Worm (Caenorhabditis elegans) whole organism, L4 larva: ENCODE results near the gene msrp-5.
A peak's percentile ranks its signal among the peaks of the same experiment; 100 is the strongest.

Experiments
- D1046.2 ChIP-seq: fragments of 200-800 bp; sonication (Bioruptor generic); IDR thresholded peaks from 2 replicates; pipeline ENCODE4 v1.3.6; 2022; ENCODE audit warnings: missing genetic modification characterization, missing compliant biosample characterization
- F10B5.3 ChIP-seq: sonication (generic microtip); optimal IDR thresholded peaks from 2 replicates; lab custom pipeline; 2016; ENCODE audit warnings: mild to moderate bottlenecking, missing genetic modification characterization, missing compliant biosample characterization
- F49E8.2 ChIP-seq: sonication (generic microtip); optimal IDR thresholded peaks from 2 replicates; lab custom pipeline; 2016; ENCODE audit warnings: missing compliant biosample characterization, mild to moderate bottlenecking, missing genetic modification characterization, borderline replicate concordance
- Y105C5A.15 ChIP-seq: fragments of 200-800 bp; sonication (Bioruptor generic); IDR thresholded peaks from 2 replicates; pipeline ENCODE4 v1.3.6; 2022; ENCODE audit warnings: missing genetic modification characterization, missing compliant biosample characterization
- aha-1 ChIP-seq: fragments of 150-350 bp; peaks from one replicate; lab custom pipeline; 2014; ENCODE audit warnings: missing biosample characterization, missing genetic modification characterization
- attf-4 ChIP-seq: sonication (generic microtip); optimal IDR thresholded peaks from 3 replicates; lab custom pipeline; 2017; ENCODE audit warnings: missing biosample characterization, missing genetic modification characterization
- ces-1 ChIP-seq: fragments of 150-350 bp; sonication (generic microtip); optimal IDR thresholded peaks from 4 replicates; lab custom pipeline; 2014; ENCODE audit warnings: missing biosample characterization, missing genetic modification reagents, missing genetic modification characterization
- ctbp-1 ChIP-seq: fragments of 200-800 bp; sonication (Bioruptor generic); IDR thresholded peaks from 2 replicates; pipeline ENCODE4 v1.3.6; 2022; ENCODE audit warnings: missing genetic modification reagents, missing genetic modification characterization, missing compliant biosample characterization
- dmd-6 ChIP-seq: fragments of 200-800 bp; sonication (Bioruptor generic); IDR thresholded peaks from 2 replicates; pipeline ENCODE4 v1.3.6; 2022; ENCODE audit warnings: missing genetic modification reagents, missing genetic modification characterization, missing compliant biosample characterization
- dmd-9 ChIP-seq: fragments of 200-800 bp; sonication (Bioruptor generic); IDR thresholded peaks from 2 replicates; pipeline ENCODE4 v1.3.6; 2022; ENCODE audit warnings: missing genetic modification reagents, missing genetic modification characterization, missing compliant biosample characterization
- gei-8 ChIP-seq: fragments of 200-800 bp; sonication (Bioruptor generic); optimal IDR thresholded peaks from 2 replicates; lab custom pipeline; 2018; ENCODE audit warnings: mild to moderate bottlenecking, missing genetic modification characterization, missing compliant biosample characterization
- hlh-30 ChIP-seq: sonication (generic microtip); optimal IDR thresholded peaks from 2 replicates; lab custom pipeline; 2017; ENCODE audit warnings: antibody characterized with exemption, mild to moderate bottlenecking, missing genetic modification characterization, missing compliant biosample characterization; ENCODE audit not compliant: insufficient read depth
- jun-1 ChIP-seq: fragments of 150-350 bp; optimal IDR thresholded peaks from 2 replicates; lab custom pipeline; 2014; ENCODE audit warnings: missing biosample characterization, missing genetic modification reagents, missing genetic modification characterization
- lin-1 ChIP-seq: fragments of 200-800 bp; sonication (Bioruptor generic); IDR thresholded peaks from 2 replicates; pipeline ENCODE4 v1.3.6; 2022; ENCODE audit warnings: missing genetic modification reagents, missing genetic modification characterization, missing compliant biosample characterization
- lin-13 ChIP-seq: fragments of 150-350 bp; optimal IDR thresholded peaks from 2 replicates; lab custom pipeline; 2014; ENCODE audit warnings: missing biosample characterization, missing genetic modification reagents, missing genetic modification characterization
- lin-29 ChIP-seq: fragments of 200-800 bp; sonication (Bioruptor generic); IDR thresholded peaks from 2 replicates; pipeline ENCODE4 v1.3.6; 2022; ENCODE audit warnings: missing genetic modification reagents, missing genetic modification characterization, missing compliant biosample characterization
- mdt-29 ChIP-seq: fragments of 200-800 bp; sonication (Bioruptor generic); IDR thresholded peaks from 2 replicates; pipeline ENCODE4 v1.3.6; 2022; ENCODE audit warnings: missing genetic modification reagents, missing genetic modification characterization, missing compliant biosample characterization
- mes-2 ChIP-seq: sonication (generic microtip); optimal IDR thresholded peaks from 2 replicates; lab custom pipeline; 2016; ENCODE audit warnings: missing genotype, mild to moderate bottlenecking, missing genetic modification characterization, missing compliant biosample characterization; ENCODE audit not compliant: poor library complexity, severe bottlenecking
- mxl-2 ChIP-seq: fragments of 200-800 bp; sonication (Bioruptor generic); conservative IDR thresholded peaks from 2 replicates; pipeline ENCODE4 v1.3.6; 2022; ENCODE audit warnings: missing genetic modification reagents, missing genetic modification characterization, missing compliant biosample characterization
- nhr-10 ChIP-seq: fragments of 150-350 bp; optimal IDR thresholded peaks from 2 replicates; lab custom pipeline; 2014; ENCODE audit warnings: missing biosample characterization, missing genetic modification characterization
- nhr-48 ChIP-seq: sonication (generic microtip); optimal IDR thresholded peaks from 2 replicates; lab custom pipeline; 2016; ENCODE audit warnings: mild to moderate bottlenecking, missing genetic modification characterization, missing compliant biosample characterization
- nhr-76 ChIP-seq: fragments of 150-350 bp; optimal IDR thresholded peaks from 2 replicates; lab custom pipeline; 2014; ENCODE audit warnings: missing biosample characterization, missing genetic modification characterization
- pha-4 ChIP-seq, 2 experiments: fragments of 150-350 bp in 1 of 2; fragments of 200-800 bp in 1 of 2; sonication (Bioruptor generic) in 1 of 2; IDR thresholded peaks in 1 of 2; optimal IDR thresholded peaks in 1 of 2; 2 replicates each; pipeline versions ENCODE4 v1.3.6 to Lab custom; 2014 to 2022; ENCODE audit warnings: missing genetic modification characterization in 2 of 2, missing genetic modification reagents in 2 of 2, missing biosample characterization in 1 of 2, missing compliant biosample characterization in 1 of 2
- set-16 ChIP-seq: fragments of 200-800 bp; sonication (Bioruptor generic); IDR thresholded peaks from 2 replicates; pipeline ENCODE4 v1.3.6; 2022; ENCODE audit warnings: missing genetic modification reagents, missing genetic modification characterization, missing compliant biosample characterization
- snpc-1.2 ChIP-seq: fragments of 200-800 bp; sonication (Bioruptor generic); IDR thresholded peaks from 2 replicates; pipeline ENCODE4 v1.3.6; 2022; ENCODE audit warnings: missing genetic modification reagents, missing genetic modification characterization, missing compliant biosample characterization
- snpc-4 ChIP-seq: fragments of 150-350 bp; optimal IDR thresholded peaks from 2 replicates; lab custom pipeline; 2014; ENCODE audit warnings: missing biosample characterization, missing genetic modification characterization
- spr-1 ChIP-seq: sonication (generic microtip); optimal IDR thresholded peaks from 2 replicates; lab custom pipeline; 2016; ENCODE audit warnings: mild to moderate bottlenecking, missing genetic modification characterization, missing compliant biosample characterization
- spr-3 ChIP-seq: fragments of 200-800 bp; sonication (Bioruptor generic); optimal IDR thresholded peaks from 2 replicates; lab custom pipeline; 2018; ENCODE audit warnings: mild to moderate bottlenecking, missing genetic modification characterization, missing compliant biosample characterization
- tra-1 ChIP-seq: fragments of 200-800 bp; sonication (Bioruptor generic); IDR thresholded peaks from 2 replicates; pipeline ENCODE4 v1.3.6; 2022; ENCODE audit warnings: missing genetic modification reagents, missing genetic modification characterization, missing compliant biosample characterization
- unc-62 ChIP-seq, 3 experiments: fragments of 150-350 bp in 1 of 3; sonication (generic microtip); optimal IDR thresholded peaks in 2 of 3; peaks in 1 of 3; 1 replicate in 1 of 3; 2 replicates in 2 of 3; lab custom pipeline; 2014 to 2017; ENCODE audit warnings: missing biosample characterization in 3 of 3, missing genetic modification characterization in 3 of 3, missing genetic modification reagents in 3 of 3, missing genotype in 1 of 3

msrp-5 gene

ce11 chrII:2649539-2649938, 32.8 kb downstream of the msrp-5 start, which contains the start of the genes F22E5.13 and F22E5.6:
Gene F22E5.13 (minus strand): TSS chrII:2649639.
Gene F22E5.6 (plus strand): TSS chrII:2649835.
- TF ChIP-seq lin-1 (no peak), mes-2 (tag; lab: Kevin White, UChicago) (no peak), hlh-30 (tag; lab: Kevin White, UChicago) (no peak), F49E8.2 (no peak), mdt-29 (GFP tag; lab: Robert Waterston, UW) (no peak)

- TF ChIP-seq unc-62 (GFP tag; optimal IDR thresholded peaks at IDR 0.05 in 1 of 2; lab: Kevin White, UChicago) (peak in 1 of 2 experiments; percentile 85), unc-62 (tag; optimal IDR thresholded peaks at IDR 0.05; lab: Kevin White, UChicago) (no peak), lin-1 (no peak), set-16 (GFP tag; lab: Robert Waterston, UW) (0 out of 2 replicates have a peak, but pooled peaks have one; percentile 23), lin-29 (no peak), nhr-76 (tag; lab: Kevin White, UChicago) (no peak), D1046.2 (0 out of 2 replicates have a peak, but pooled peaks have one; percentile 39)
- TF ChIP-seq, all 104 proteins: peak for 3
These were observed 39.9 kb downstream of the msrp-5 start, which contains the start of gene sri-47 for ce11 chrII:2656606-2657005. Gene sri-47 (plus strand): TSS chrII:2656906.

- TF ChIP-seq dmd-6 (GFP tag; lab: Robert Waterston, UW): no peak
- no peak for TF ChIP-seq snpc-4 (tag; lab: Kevin White, UChicago)
- TF ChIP-seq mxl-2: no peak
- no peak for TF ChIP-seq gei-8
- no peak for TF ChIP-seq spr-3 (GFP tag; lab: Kevin White, UChicago)
- TF ChIP-seq Y105C5A.15 (GFP tag; lab: Robert Waterston, UW): no peak
- TF ChIP-seq snpc-1.2: no peak
These were observed 42.6 kb downstream of the msrp-5 start, which contains the start of gene gcy-21 for ce11 chrII:2659364-2659763. Gene gcy-21 (plus strand): TSS chrII:2659664.

ce11 chrII:2665081-2665480, 48.3 kb downstream of the msrp-5 start, which contains the start of gene F22E5.2:
Gene F22E5.2 (plus strand): TSS chrII:2665381.
- TF ChIP-seq aha-1 (tag; lab: Kevin White, UChicago): peak; percentile 26

ce11 chrII:2665606-2666005, 48.9 kb downstream of the msrp-5 start, which contains the start of gene F22E5.22:
Gene F22E5.22 (plus strand): TSS chrII:2665906.
- TF ChIP-seq pha-4 (GFP tag; IDR thresholded peaks at IDR 0.05; lab: Robert Waterston, UW) (no peak), pha-4 (tag; optimal IDR thresholded peaks at IDR 0.05; lab: Kevin White, UChicago) (no peak), attf-4 (tag; lab: Kevin White, UChicago) (no peak), dmd-9 (GFP tag; lab: Robert Waterston, UW) (no peak), nhr-10 (no peak), lin-13 (no peak), tra-1 (no peak), ces-1 (GFP tag; lab: Kevin White, UChicago) (no peak), F10B5.3 (no peak), nhr-48 (tag; lab: Kevin White, UChicago) (no peak), ctbp-1 (GFP tag; lab: Robert Waterston, UW) (no peak), spr-1 (tag; lab: Kevin White, UChicago) (no peak), aha-1 (tag; lab: Kevin White, UChicago) (no peak), jun-1 (tag; lab: Kevin White, UChicago) (no peak)
